Fruit fly (Drosophila melanogaster) whole organism, embryonic: ENCODE data around the gene CG16719.

Experiments
- CG12769 ChIP-seq: fragments of 200-800 bp; sonication (Bioruptor generic); optimal IDR thresholded peaks from 2 replicates; lab custom pipeline; 2019; ENCODE audit warnings: missing biosample characterization, mild to moderate bottlenecking, missing genetic modification characterization, moderate library complexity
- CG4730 ChIP-seq: fragments of 200-800 bp; sonication (Bioruptor generic); IDR thresholded peaks from 2 replicates; pipeline ENCODE4 v1.3.6; 2022; ENCODE audit warnings: missing biosample characterization, missing genetic modification characterization
- bigmax ChIP-seq: fragments of 200-800 bp; sonication (Bioruptor generic); optimal IDR thresholded peaks from 2 replicates; lab custom pipeline; 2018; ENCODE audit warnings: missing biosample characterization, mild to moderate bottlenecking, missing genetic modification characterization
- cg ChIP-seq: fragments of 200-800 bp; sonication (Bioruptor generic); optimal IDR thresholded peaks from 3 replicates; lab custom pipeline; 2019; ENCODE audit warnings: missing biosample characterization, mild to moderate bottlenecking, missing genetic modification characterization, moderate library complexity
- vnd ChIP-seq: fragments of 200-800 bp; sonication (Bioruptor generic); IDR thresholded peaks from 3 replicates; pipeline ENCODE4 v1.3.6; 2022; ENCODE audit warnings: missing biosample characterization, missing genetic modification characterization; ENCODE audit not compliant: partially characterized antibody

DNA sequence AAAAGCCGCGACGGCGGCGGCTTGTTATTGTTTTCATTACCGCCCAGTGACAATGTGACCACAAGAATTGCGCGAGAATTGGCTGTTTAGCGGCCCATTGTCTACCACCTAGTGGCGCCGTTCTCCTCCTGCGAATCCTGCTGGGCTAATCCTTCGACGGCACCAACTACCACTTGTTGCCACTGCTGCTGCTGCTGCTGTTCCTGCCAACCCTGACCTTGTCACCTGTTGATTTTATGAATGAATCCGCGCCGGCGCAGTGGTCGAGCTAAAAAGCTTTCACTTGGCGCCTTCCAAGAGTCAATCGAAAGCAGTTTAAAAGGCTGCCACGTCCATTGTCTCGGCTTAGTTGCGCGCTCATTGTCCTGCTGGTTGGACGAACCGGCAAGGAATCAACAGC is 41.2 kb upstream of the CG16719 start, which contains the start of gene CNMaR:
- TF ChIP-seq vnd (GFP tag; lab: Robert Waterston, UW) (no peak), CG4730 (no peak), bigmax (GFP tag; lab: Kevin White, UChicago) (no peak), cg (GFP tag; lab: Kevin White, UChicago) (no peak), CG12769 (tag; lab: Kevin White, UChicago) (no peak)
